Fruit fly (Drosophila melanogaster) Kc167 (cell line): ENCODE results near the gene Cyp313b1.

ENCODE experiments used
- Myc ChIP-seq: fragments of >200 bp; optimal IDR thresholded peaks from 2 replicates; lab custom pipeline; 2017; ENCODE audit warnings: missing external identifiers
- Sin3A ChIP-seq: fragments of >200 bp; optimal IDR thresholded peaks from 2 replicates; lab custom pipeline; 2018; ENCODE audit warnings: missing external identifiers
- h ChIP-seq: fragments of >200 bp; optimal IDR thresholded peaks from 3 replicates; lab custom pipeline; 2018; ENCODE audit warnings: missing external identifiers
- insv ChIP-seq: fragments of >200 bp; optimal IDR thresholded peaks from 3 replicates; lab custom pipeline; 2018; ENCODE audit warnings: missing external identifiers
- psq ChIP-seq: fragments of >200 bp; optimal IDR thresholded peaks from 2 replicates; lab custom pipeline; 2017; ENCODE audit warnings: missing external identifiers
- ttk ChIP-seq: sonication (Bioruptor generic); optimal IDR thresholded peaks from 2 replicates; lab custom pipeline; 2017; ENCODE audit warnings: missing external identifiers

Cyp313b1 gene

DNA sequence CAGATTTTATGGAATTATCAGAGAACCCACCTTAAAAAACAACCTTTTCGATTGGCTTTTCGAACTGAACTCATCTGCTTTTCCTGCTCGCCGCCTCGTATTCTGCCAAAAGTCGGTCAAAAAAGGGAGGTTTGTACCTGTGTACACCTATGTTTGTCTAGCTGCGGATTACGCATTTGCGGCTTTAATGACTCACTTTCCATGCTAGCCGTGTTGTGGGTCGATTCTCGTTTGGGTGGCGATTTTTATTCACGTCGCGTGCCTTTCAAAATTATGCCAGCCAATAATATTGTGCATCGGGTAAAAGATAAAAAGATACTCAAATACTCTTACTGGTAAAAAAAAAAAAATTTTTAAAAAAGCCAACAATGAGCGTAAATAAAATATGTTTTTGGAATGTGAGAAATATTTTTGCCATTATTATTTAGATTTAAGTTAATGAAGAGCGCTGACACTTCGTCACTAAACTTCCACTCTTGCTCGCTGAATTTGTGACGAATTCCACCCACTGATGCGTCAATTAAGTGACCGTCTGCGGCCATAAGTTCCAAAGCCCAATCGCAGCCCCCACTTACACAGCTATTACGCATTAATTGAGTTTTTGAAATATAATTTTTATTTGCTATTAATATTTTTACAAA, at the start of gene Cyp313b1:
Gene Cyp313b1 (minus strand): TSS at position 71 of the 641 bp plus-strand sequence.
- TF ChIP-seq ttk (no peak), psq (lab: Kevin White, UChicago) (no peak), Sin3A (lab: Kevin White, UChicago) (no peak), insv (lab: Kevin White, UChicago) (no peak), h (lab: Kevin White, UChicago) (no peak), Myc (lab: Kevin White, UChicago) (no peak)

DNA sequence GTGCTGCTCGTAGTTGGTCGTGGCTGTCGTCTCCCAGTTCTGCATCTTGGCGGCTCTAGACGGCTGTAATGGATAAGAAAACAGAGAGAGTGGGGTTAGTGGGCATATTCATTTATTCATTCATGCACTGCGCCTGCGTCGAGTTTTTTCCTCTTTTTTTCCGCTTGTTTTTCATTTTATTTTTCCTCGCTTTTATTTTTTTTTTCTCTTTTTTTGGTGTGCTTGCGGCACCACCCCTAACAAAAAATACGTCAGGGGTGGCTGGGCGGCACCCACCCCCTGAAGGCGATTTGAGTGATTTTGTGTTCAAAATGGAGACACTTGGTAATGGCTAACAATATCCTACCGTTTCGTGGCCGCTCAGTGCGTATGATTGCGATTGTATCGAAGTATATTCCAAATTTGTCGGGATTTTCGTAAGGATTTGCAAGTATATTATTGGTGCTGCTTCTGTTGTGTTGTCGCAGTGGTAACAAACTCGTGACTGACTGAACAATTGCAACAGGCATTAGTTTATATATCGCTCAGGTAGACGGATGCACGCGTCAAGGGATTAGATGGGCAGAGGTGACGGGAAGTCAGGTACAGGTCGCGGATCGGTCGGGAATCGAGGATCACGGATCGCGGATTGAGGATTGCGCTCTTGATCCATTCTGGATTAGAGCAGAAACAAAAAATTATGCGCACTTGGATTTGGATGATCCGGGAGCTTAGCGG, 48.8 kb upstream of the Cyp313b1 start:
- TF ChIP-seq Myc (lab: Kevin White, UChicago) (no peak), psq (lab: Kevin White, UChicago) (no peak), insv (lab: Kevin White, UChicago) (no peak), Sin3A (lab: Kevin White, UChicago) (no peak), h (lab: Kevin White, UChicago) (no peak), ttk (no peak)

DNA sequence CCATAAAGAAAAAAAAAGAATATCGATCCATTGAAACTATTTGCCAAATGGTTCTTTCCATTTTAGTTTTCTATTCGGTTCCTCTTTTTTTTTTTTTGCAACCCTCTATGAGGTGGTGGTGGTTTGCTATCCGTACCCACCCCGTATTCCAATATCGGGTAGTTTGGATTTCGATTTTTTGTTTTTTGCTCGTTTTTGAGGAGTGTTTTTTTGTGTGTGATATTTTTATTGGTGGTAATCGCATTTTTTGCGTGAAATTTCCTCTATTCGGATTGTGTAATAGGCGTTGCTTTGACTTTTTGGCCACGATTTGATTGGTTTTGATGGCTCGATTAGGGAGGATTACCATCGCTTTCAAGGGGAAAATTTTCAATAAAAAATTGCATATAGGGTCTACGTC, 41.0 kb upstream of the Cyp313b1 start:
- TF ChIP-seq psq (lab: Kevin White, UChicago) (no peak), insv (lab: Kevin White, UChicago) (no peak), Sin3A (lab: Kevin White, UChicago) (no peak), h (lab: Kevin White, UChicago) (no peak), Myc (lab: Kevin White, UChicago) (no peak), ttk (no peak)

DNA sequence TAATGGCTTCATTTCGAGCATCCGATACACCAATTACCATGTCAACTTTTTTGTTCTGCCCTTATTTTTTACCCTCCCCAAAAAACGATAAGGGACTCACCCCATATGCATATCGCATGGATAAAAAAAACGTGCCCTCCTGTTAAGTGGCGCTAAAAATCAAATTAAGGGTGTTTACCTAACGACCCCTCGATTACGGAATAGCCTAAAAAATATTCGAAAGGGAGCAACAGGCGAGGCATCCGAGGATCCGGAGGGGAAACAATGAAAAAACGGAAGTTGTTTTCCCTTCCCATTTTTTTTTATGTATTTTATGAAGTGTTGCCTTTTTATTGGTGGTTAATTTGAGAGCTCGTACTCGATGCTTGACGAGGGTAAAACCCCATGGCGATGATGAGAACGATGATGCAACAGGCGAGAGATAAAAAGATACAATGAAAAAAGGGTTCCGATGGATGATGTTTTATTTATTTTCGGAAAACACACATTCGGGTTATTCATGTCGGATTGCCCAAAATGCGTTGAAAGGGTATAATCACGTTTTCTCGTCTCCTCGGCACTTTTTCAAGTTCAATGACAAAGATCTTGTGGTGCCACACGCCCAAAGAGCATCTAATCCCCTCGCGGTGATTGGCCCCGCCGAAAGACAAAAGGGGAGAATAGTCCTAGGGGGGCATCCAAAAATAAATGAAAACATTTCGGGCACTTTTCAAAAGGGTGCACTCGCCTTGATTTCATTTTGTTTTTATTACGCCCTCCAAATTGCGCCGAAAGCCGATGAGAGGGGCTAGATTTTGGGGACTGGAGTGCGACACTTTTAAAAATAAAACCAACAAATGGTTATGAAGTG, 39.1 kb upstream of the Cyp313b1 start, which contains the start of gene CG44227:
Gene CG44227 (minus strand): TSS at position 849 of the 850 bp plus-strand sequence.
- TF ChIP-seq Myc (lab: Kevin White, UChicago) (no peak), h (lab: Kevin White, UChicago) (no peak), insv (lab: Kevin White, UChicago) (no peak), psq (lab: Kevin White, UChicago) (no peak), ttk (no peak), Sin3A (lab: Kevin White, UChicago) (no peak)

DNA sequence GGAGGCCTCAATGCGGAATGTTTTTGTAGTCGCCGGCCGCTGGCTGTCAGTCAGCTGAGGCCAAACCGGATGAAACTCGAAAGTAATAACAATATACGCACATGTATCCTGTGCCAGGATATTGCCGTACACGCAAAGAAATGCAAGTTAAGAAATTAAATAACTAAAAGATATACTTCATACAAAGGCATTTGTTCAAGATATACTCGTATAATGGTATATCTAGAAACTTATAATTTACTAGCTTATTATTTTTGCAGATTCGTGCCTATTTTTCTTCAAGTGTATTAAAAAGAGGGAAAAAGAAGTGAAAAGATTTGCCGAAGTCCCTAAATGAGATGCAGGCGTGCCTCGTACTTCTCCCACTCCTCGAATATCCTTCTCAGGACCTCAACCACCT, 37.8 kb upstream of the Cyp313b1 start:
- TF ChIP-seq insv (lab: Kevin White, UChicago) (no peak), Sin3A (lab: Kevin White, UChicago) (no peak), ttk (no peak), Myc (lab: Kevin White, UChicago) (no peak), psq (lab: Kevin White, UChicago) (no peak), h (lab: Kevin White, UChicago) (no peak)

DNA sequence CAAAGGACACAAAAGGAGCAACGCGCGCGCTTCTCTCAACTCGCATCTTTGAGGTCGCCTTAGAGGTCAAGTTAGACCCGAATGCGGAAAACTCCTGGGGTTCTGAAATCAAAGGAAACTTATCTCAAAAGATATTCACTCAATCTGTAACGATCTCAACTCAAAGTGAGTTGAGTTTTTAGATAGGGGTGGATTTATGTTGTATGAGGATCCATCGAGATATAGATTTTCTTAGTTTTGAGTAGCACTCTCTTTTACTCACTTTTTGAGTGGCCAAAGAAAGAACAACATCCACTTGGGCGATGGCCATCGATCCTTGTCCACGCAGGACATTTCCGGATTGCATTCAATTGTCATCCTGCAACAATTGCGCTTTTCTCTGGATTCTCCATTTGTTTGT, 35.2 kb upstream of the Cyp313b1 start:
- no peak for TF ChIP-seq psq (lab: Kevin White, UChicago)
- TF ChIP-seq h (lab: Kevin White, UChicago): no peak
- no peak for TF ChIP-seq Myc (lab: Kevin White, UChicago)
- TF ChIP-seq ttk: no peak
- no peak for TF ChIP-seq Sin3A (lab: Kevin White, UChicago)
- no peak for TF ChIP-seq insv (lab: Kevin White, UChicago)

DNA sequence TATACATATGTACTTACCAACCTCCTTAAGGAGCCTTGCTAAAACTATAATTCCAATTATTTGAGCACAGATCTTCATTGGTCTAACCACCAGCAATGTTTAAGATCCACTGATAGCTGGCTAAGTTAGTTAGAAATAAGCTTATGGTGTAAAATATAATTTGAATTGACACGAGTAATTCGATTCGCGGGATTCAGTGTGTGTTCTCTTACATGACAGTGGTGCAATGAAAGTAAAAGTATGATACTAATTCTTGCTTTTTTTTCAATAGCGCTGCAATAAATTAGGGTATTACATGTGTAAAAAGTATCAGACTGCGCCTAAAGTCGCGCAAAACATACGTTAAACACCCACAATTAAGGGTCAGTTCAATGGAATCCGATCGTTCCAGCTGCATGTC, 34.5 kb upstream of the Cyp313b1 start, which contains the start of gene CG33325:
Gene CG33325 (minus strand): TSS at position 101 of the 400 bp plus-strand sequence.
- TF ChIP-seq h (lab: Kevin White, UChicago) (no peak), Sin3A (lab: Kevin White, UChicago) (no peak), psq (lab: Kevin White, UChicago) (no peak), Myc (lab: Kevin White, UChicago) (no peak), insv (lab: Kevin White, UChicago) (no peak)

DNA sequence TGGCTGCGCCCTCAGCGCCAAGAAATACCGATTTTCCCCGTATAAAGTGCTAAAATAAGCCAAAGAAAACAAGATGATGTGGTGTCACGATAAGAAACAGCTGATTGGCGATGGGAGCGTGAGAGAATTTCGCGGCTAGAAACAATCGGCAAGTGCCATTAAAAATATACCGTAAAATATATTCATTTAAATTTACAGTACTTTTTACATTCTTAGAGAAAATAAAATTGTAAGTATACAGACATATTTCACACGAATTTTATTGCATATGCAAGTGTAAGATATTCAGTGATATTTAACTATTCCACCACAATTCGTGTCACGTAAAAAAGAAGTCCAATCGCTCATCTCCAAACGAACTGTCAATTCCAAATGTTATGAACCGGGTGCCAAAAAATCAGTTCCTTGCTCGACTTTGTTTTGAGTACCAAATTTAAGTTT, 31.1 kb upstream of the Cyp313b1 start, which contains the start of the genes Unc50, CG11755 and CG8043:
Gene Unc50 (minus strand): TSS at position 54 of the 441 bp plus-strand sequence.
Gene CG11755 (plus strand): TSS at position 356 of the 441 bp plus-strand sequence.
Gene CG8043 (plus strand): TSS at position 356 of the 441 bp plus-strand sequence.
- TF ChIP-seq psq (lab: Kevin White, UChicago) (no peak), Myc (lab: Kevin White, UChicago) (no peak), ttk (no peak), Sin3A (lab: Kevin White, UChicago) (no peak), insv (lab: Kevin White, UChicago) (no peak), h (lab: Kevin White, UChicago) (no peak)

DNA sequence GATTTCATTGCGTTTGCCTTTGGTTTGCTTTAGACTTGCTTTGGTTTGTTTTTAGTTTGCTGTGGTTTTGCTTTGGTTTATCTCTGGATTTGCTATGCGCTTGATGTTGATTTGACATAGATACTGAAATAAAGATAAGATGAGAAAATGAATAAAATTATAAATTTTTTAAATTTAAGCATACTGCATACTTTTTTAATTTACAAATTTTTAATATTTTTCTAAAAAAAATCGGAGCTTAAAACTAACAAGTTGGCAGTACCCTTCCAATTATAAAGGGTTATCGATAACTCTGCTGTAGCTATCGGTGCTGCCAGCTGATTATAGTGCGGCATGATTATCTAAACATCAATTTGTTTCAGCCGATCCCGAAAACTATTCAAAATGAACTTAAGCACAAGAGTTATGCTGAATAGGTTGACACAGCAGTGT, 28.4 kb upstream of the Cyp313b1 start, which contains the start of gene mRpL19:
Gene mRpL19 (plus strand): TSS at position 307 of the 432 bp plus-strand sequence.
- TF ChIP-seq Myc (lab: Kevin White, UChicago) (no peak), psq (lab: Kevin White, UChicago) (no peak), insv (lab: Kevin White, UChicago) (no peak), ttk (no peak), h (lab: Kevin White, UChicago) (no peak), Sin3A (lab: Kevin White, UChicago) (no peak)
